Fruit fly (Drosophila melanogaster) whole organism, embryonic: ENCODE data around the gene Pax.

Experiments
- Atf6 ChIP-seq: fragments of 200-800 bp; sonication (Bioruptor generic); IDR thresholded peaks from 2 replicates; pipeline ENCODE4 v1.3.6; 2022; ENCODE audit warnings: missing biosample characterization, missing genetic modification characterization
- CG10209 ChIP-seq: fragments of 200-800 bp; sonication (Bioruptor generic); optimal IDR thresholded peaks from 3 replicates; lab custom pipeline; 2017; ENCODE audit warnings: missing biosample characterization, mild to moderate bottlenecking, missing genetic modification characterization, missing genetic modification reagents
- CG11723 ChIP-seq: fragments of 200-800 bp; sonication (Bioruptor generic); optimal IDR thresholded peaks from 2 replicates; lab custom pipeline; 2017; ENCODE audit warnings: missing biosample characterization, mild to moderate bottlenecking, missing genetic modification characterization
- CG14050 ChIP-seq: fragments of 200-800 bp; sonication (Bioruptor generic); IDR thresholded peaks from 3 replicates; pipeline ENCODE4 v1.3.6; 2022; ENCODE audit warnings: missing biosample characterization, missing genetic modification characterization
- CG15601 ChIP-seq: fragments of 200-800 bp; sonication (Bioruptor generic); optimal IDR thresholded peaks from 3 replicates; lab custom pipeline; 2019; ENCODE audit warnings: missing biosample characterization, mild to moderate bottlenecking, missing genetic modification characterization, moderate library complexity
- CG15696 ChIP-seq: fragments of 200-800 bp; sonication (Bioruptor generic); optimal IDR thresholded peaks from 2 replicates; lab custom pipeline; 2019; ENCODE audit warnings: missing biosample characterization, mild to moderate bottlenecking, missing genetic modification characterization, moderate library complexity
- CG16779 ChIP-seq: fragments of 200-800 bp; sonication (Bioruptor generic); IDR thresholded peaks from 2 replicates; pipeline ENCODE4 v1.3.6; 2022; ENCODE audit warnings: missing biosample characterization, missing genetic modification characterization
- CG17612 ChIP-seq: fragments of 200-800 bp; sonication (Bioruptor generic); IDR thresholded peaks from 2 replicates; pipeline ENCODE4 v1.3.6; 2022; ENCODE audit warnings: missing biosample characterization, missing genetic modification characterization
- CG4282 ChIP-seq: fragments of 200-800 bp; sonication (Bioruptor generic); optimal IDR thresholded peaks from 2 replicates; lab custom pipeline; 2016; ENCODE audit warnings: missing biosample characterization, missing genetic modification characterization
- CG5245 ChIP-seq: fragments of 200-800 bp; sonication (Bioruptor generic); optimal IDR thresholded peaks from 3 replicates; lab custom pipeline; 2016; ENCODE audit warnings: missing biosample characterization, missing genetic modification characterization
- CG6854 ChIP-seq: fragments of 200-800 bp; sonication (Bioruptor generic); optimal IDR thresholded peaks from 3 replicates; lab custom pipeline; 2017; ENCODE audit warnings: missing biosample characterization, mild to moderate bottlenecking, missing genetic modification characterization
- CG8388 ChIP-seq: fragments of 200-800 bp; sonication (Bioruptor generic); optimal IDR thresholded peaks from 2 replicates; lab custom pipeline; 2019; ENCODE audit warnings: missing biosample characterization, mild to moderate bottlenecking, missing genetic modification characterization, moderate library complexity
- CHES-1-like ChIP-seq: fragments of 200-800 bp; sonication (Bioruptor generic); optimal IDR thresholded peaks from 2 replicates; lab custom pipeline; 2016; ENCODE audit warnings: missing biosample characterization, missing genetic modification characterization
- CTCF ChIP-seq: fragments of 200-800 bp; sonication (Bioruptor generic); optimal IDR thresholded peaks from 2 replicates; lab custom pipeline; 2017; ENCODE audit warnings: missing biosample characterization, mild to moderate bottlenecking, missing genetic modification characterization, moderate library complexity
- Camta ChIP-seq: fragments of 200-800 bp; sonication (Bioruptor generic); optimal IDR thresholded peaks from 2 replicates; lab custom pipeline; 2016; ENCODE audit warnings: missing biosample characterization, missing genetic modification characterization
- Dad ChIP-seq: fragments of 200-800 bp; sonication (Bioruptor generic); optimal IDR thresholded peaks from 3 replicates; lab custom pipeline; 2016; ENCODE audit warnings: missing biosample characterization, missing genetic modification characterization
- Deaf1 ChIP-seq: fragments of 200-800 bp; optimal IDR thresholded peaks from 3 replicates; lab custom pipeline; 2019; ENCODE audit warnings: missing biosample characterization, mild to moderate bottlenecking, missing genetic modification characterization, moderate library complexity
- Dll ChIP-seq: fragments of 200-800 bp; sonication (Bioruptor generic); IDR thresholded peaks from 4 replicates; pipeline ENCODE4 v1.3.6; 2022; ENCODE audit warnings: missing biosample characterization, missing genetic modification characterization; ENCODE audit not compliant: partially characterized antibody
- Lhr ChIP-seq: fragments of 200-800 bp; sonication (Bioruptor generic); optimal IDR thresholded peaks from 3 replicates; lab custom pipeline; 2017; ENCODE audit warnings: mild to moderate bottlenecking, missing biosample characterization, missing genetic modification reagents, missing genetic modification characterization
- Lim3 ChIP-seq: fragments of 200-800 bp; sonication (Bioruptor generic); IDR thresholded peaks from 2 replicates; pipeline ENCODE4 v1.3.6; 2022; ENCODE audit warnings: missing biosample characterization, missing genetic modification characterization
- NFAT ChIP-seq: fragments of 200-800 bp; sonication (Bioruptor generic); IDR thresholded peaks from 2 replicates; pipeline ENCODE4 v1.3.6; 2022; ENCODE audit warnings: missing biosample characterization, missing genetic modification characterization
- Poxn ChIP-seq: fragments of 200-800 bp; sonication (Bioruptor generic); IDR thresholded peaks from 2 replicates; pipeline ENCODE4 v1.3.6; 2022; ENCODE audit warnings: missing biosample characterization, missing genetic modification characterization
- Rfx ChIP-seq: fragments of 200-800 bp; sonication (Bioruptor generic); IDR thresholded peaks from 2 replicates; pipeline ENCODE4 v1.3.6; 2022; ENCODE audit warnings: missing biosample characterization, missing genetic modification characterization
- Scr ChIP-seq: fragments of 200-800 bp; sonication (Bioruptor generic); IDR thresholded peaks from 2 replicates; pipeline ENCODE4 v1.3.6; 2022; ENCODE audit warnings: missing biosample characterization, missing genetic modification characterization; ENCODE audit not compliant: partially characterized antibody
- Sox102F ChIP-seq: fragments of 200-800 bp; sonication (Bioruptor generic); optimal IDR thresholded peaks from 2 replicates; lab custom pipeline; 2018; ENCODE audit warnings: missing biosample characterization, mild to moderate bottlenecking, missing genetic modification characterization, moderate library complexity
- Spps ChIP-seq: fragments of 200-800 bp; sonication (Bioruptor generic); optimal IDR thresholded peaks from 2 replicates; lab custom pipeline; 2018; ENCODE audit warnings: missing biosample characterization, mild to moderate bottlenecking, missing genetic modification characterization
- Tbp ChIP-seq: fragments of >200 bp; optimal IDR thresholded peaks from 2 replicates; lab custom pipeline; 2018; ENCODE audit warnings: missing biosample characterization, missing genetic modification characterization
- YL-1 ChIP-seq: fragments of 200-800 bp; sonication (Bioruptor generic); optimal IDR thresholded peaks from 3 replicates; lab custom pipeline; 2017; ENCODE audit warnings: missing biosample characterization, mild to moderate bottlenecking, missing genetic modification characterization
- ap ChIP-seq: fragments of 200-800 bp; sonication (Bioruptor generic); IDR thresholded peaks from 2 replicates; pipeline ENCODE4 v1.3.6; 2022; ENCODE audit warnings: missing biosample characterization, missing genetic modification characterization
- bbx ChIP-seq: fragments of 200-800 bp; sonication (Bioruptor generic); IDR thresholded peaks from 2 replicates; pipeline ENCODE4 v1.3.6; 2022; ENCODE audit warnings: missing biosample characterization, missing genetic modification characterization; ENCODE audit not compliant: partially characterized antibody
- chif ChIP-seq, 2 experiments: fragments of 200-800 bp; sonication (Bioruptor generic); optimal IDR thresholded peaks; 3 replicates each; lab custom pipeline; 2016; ENCODE audit warnings: missing biosample characterization in 2 of 2, missing genetic modification characterization in 2 of 2
- grau ChIP-seq: fragments of 200-800 bp; optimal IDR thresholded peaks from 3 replicates; lab custom pipeline; 2019; ENCODE audit warnings: missing biosample characterization, mild to moderate bottlenecking, missing genetic modification characterization, moderate library complexity
- gsb-n ChIP-seq: fragments of 200-800 bp; sonication (Bioruptor generic); optimal IDR thresholded peaks from 3 replicates; lab custom pipeline; 2018; ENCODE audit warnings: missing biosample characterization, mild to moderate bottlenecking, missing genetic modification characterization
- jigr1 ChIP-seq: fragments of 200-800 bp; sonication (Bioruptor generic); IDR thresholded peaks from 3 replicates; pipeline ENCODE4 v1.3.6; 2022; ENCODE audit warnings: missing biosample characterization, missing genetic modification characterization
- lmd ChIP-seq: fragments of 200-800 bp; sonication (Bioruptor generic); IDR thresholded peaks from 2 replicates; pipeline ENCODE4 v1.3.6; 2022; ENCODE audit warnings: missing biosample characterization, missing genetic modification characterization
- mam ChIP-seq: fragments of 200-800 bp; sonication (Bioruptor generic); optimal IDR thresholded peaks from 3 replicates; lab custom pipeline; 2016; ENCODE audit warnings: missing biosample characterization, missing genetic modification characterization
- nau ChIP-seq: fragments of 200-800 bp; sonication (Bioruptor generic); optimal IDR thresholded peaks from 3 replicates; lab custom pipeline; 2017; ENCODE audit warnings: missing biosample characterization, mild to moderate bottlenecking, missing genetic modification characterization, missing genetic modification reagents
- nerfin-2 ChIP-seq: fragments of 200-800 bp; sonication (Bioruptor generic); IDR thresholded peaks from 2 replicates; pipeline ENCODE4 v1.3.6; 2022; ENCODE audit warnings: missing biosample characterization, missing genetic modification characterization; ENCODE audit not compliant: partially characterized antibody
- odd ChIP-seq: fragments of 200-800 bp; sonication (Bioruptor generic); optimal IDR thresholded peaks from 2 replicates; lab custom pipeline; 2017; ENCODE audit warnings: missing biosample characterization, mild to moderate bottlenecking, missing genetic modification characterization
- onecut ChIP-seq: fragments of 200-800 bp; sonication (Bioruptor generic); IDR thresholded peaks from 2 replicates; pipeline ENCODE4 v1.3.6; 2022; ENCODE audit warnings: missing biosample characterization, missing genetic modification characterization
- pho ChIP-seq: fragments of 200-800 bp; sonication (Bioruptor generic); optimal IDR thresholded peaks from 2 replicates; lab custom pipeline; 2016; ENCODE audit warnings: missing biosample characterization, missing genetic modification characterization
- sima ChIP-seq: fragments of 200-800 bp; sonication (Bioruptor generic); optimal IDR thresholded peaks from 2 replicates; lab custom pipeline; 2016; ENCODE audit warnings: missing biosample characterization, missing genetic modification characterization
- sr ChIP-seq: fragments of 200-800 bp; sonication (Bioruptor generic); IDR thresholded peaks from 3 replicates; pipeline ENCODE4 v1.3.6; 2022; ENCODE audit warnings: missing biosample characterization, missing genetic modification characterization
- sug ChIP-seq: fragments of 200-800 bp; optimal IDR thresholded peaks from 2 replicates; lab custom pipeline; 2019; ENCODE audit warnings: missing biosample characterization, mild to moderate bottlenecking, missing genetic modification characterization, moderate library complexity
- toy ChIP-seq: fragments of 200-800 bp; sonication (Bioruptor generic); IDR thresholded peaks from 2 replicates; pipeline ENCODE4 v1.3.6; 2022; ENCODE audit warnings: missing biosample characterization, missing genetic modification characterization
- ttk ChIP-seq: fragments of 200-800 bp; sonication (Bioruptor generic); IDR thresholded peaks from 2 replicates; pipeline ENCODE4 v2.1.2; 2022; ENCODE audit warnings: missing biosample characterization, missing genetic modification characterization

The Pax gene

dm6 chr2L:19440732-19441131 is 14.3 kb upstream of the Pax start (continued):
- TF ChIP-seq odd (GFP tag; lab: Kevin White, UChicago) (no peak), CG16779 (GFP tag; lab: Robert Waterston, UW) (no peak), CG15696 (no peak), sima (GFP tag; lab: Kevin White, UChicago) (no peak), bbx (0 out of 2 replicates have a peak, but pooled peaks have one; percentile 29), grau (tag; lab: Kevin White, UChicago) (peak; percentile 49), Tbp (no peak)

dm6 chr2L:19440285-19440684 is 13.9 kb upstream of the Pax start:
- TF ChIP-seq toy (GFP tag; lab: Robert Waterston, UW) = no peak
- TF ChIP-seq CG8388 (GFP tag; lab: Kevin White, UChicago) = peak; percentile 93
- TF ChIP-seq onecut (GFP tag; lab: Robert Waterston, UW) = no peak
- TF ChIP-seq, all 482 proteins: peak for 1

DNA sequence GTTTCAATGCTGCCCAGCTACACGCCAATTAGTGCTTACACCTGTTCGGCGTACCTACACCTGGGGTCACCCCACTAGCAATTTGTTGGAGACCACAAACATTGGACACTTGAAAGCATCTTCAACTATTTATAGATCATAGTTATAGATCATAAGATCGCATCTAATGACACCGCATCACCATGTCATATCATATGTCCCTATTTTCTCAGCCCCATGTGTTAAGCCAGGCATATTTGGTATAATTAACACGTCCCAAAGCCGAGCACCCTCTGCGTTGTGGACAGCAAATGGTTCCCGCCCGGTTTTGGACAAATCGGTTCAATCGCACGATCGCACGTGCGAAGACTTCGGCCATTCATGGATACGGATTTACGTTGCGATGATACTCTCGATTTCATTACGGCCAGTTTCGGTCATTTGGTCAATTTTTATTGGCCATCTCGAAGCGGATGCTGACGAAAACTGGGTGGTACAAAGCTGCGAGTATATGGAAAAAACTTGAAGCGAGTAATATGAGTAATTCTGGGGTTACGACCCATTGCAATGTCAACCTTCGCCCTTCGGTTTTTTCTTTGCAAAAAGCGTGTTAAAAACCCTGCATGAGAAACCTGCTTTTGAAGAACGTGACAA is 13.3 kb upstream of the Pax start:
- 0 out of 2 replicates have a peak, but pooled peaks have one; percentile 49 for TF ChIP-seq ap (GFP tag; lab: Robert Waterston, UW)
- TF ChIP-seq lmd = peak; percentile 82
- TF ChIP-seq CHES-1-like (GFP tag; lab: Kevin White, UChicago) = peak; percentile 73
- TF ChIP-seq CG17612 (GFP tag; lab: Robert Waterston, UW) = no peak
- no peak for TF ChIP-seq Spps (tag; lab: Kevin White, UChicago)
- TF ChIP-seq CG6854 (GFP tag; lab: Kevin White, UChicago) = peak; percentile 52
- TF ChIP-seq chif (GFP tag; optimal IDR thresholded peaks at IDR 0.05; lab: Kevin White, UChicago) = peak; percentile 54 to 89
- peak; percentile 89 for TF ChIP-seq gsb-n (tag; lab: Kevin White, UChicago)
- TF ChIP-seq CG4282 = no peak
- peak; percentile 57 for TF ChIP-seq Lhr
- TF ChIP-seq sr = no peak
- peak; percentile 81 for TF ChIP-seq mam (GFP tag; lab: Kevin White, UChicago)
- peak; percentile 86 for TF ChIP-seq Camta (GFP tag; lab: Kevin White, UChicago)
- TF ChIP-seq CG14050 (GFP tag; lab: Robert Waterston, UW) = peak; percentile 93
- TF ChIP-seq Poxn (GFP tag; lab: Robert Waterston, UW) = peak; percentile 66
- peak; percentile 79 for TF ChIP-seq CG11723
- peak; percentile 75 for TF ChIP-seq Deaf1 (tag; lab: Kevin White, UChicago)
- TF ChIP-seq Scr (GFP tag; lab: Robert Waterston, UW) = 0 out of 2 replicates have a peak, but pooled peaks have one; percentile 24
- 0 out of 4 replicates have a peak, but pooled peaks have one; percentile 12 for TF ChIP-seq Dll (GFP tag; lab: Robert Waterston, UW)
- TF ChIP-seq Atf6 (GFP tag; lab: Robert Waterston, UW) = peak; percentile 66; the same call in 1 of the 2 replicates
- TF ChIP-seq Sox102F = peak; percentile 87
- peak; percentile 72 for TF ChIP-seq CG5245 (GFP tag; lab: Kevin White, UChicago)
- peak; percentile 83 for TF ChIP-seq Rfx (GFP tag; lab: Robert Waterston, UW)
- TF ChIP-seq sima (GFP tag; lab: Kevin White, UChicago) = no peak
- TF ChIP-seq CG15601 (tag; lab: Kevin White, UChicago) = peak; percentile 93
- TF ChIP-seq Lim3 (GFP tag; lab: Robert Waterston, UW) = peak; percentile 66; the same call in 1 of the 2 replicates
- peak; percentile 48; the same call in 1 of the 2 replicates for TF ChIP-seq NFAT (GFP tag; lab: Robert Waterston, UW)
- 0 out of 3 replicates have a peak, but pooled peaks have one; percentile 52 for TF ChIP-seq jigr1 (GFP tag; lab: Robert Waterston, UW)
- peak; percentile 35 for TF ChIP-seq sug (tag; lab: Kevin White, UChicago)
- TF ChIP-seq Dad (GFP tag; lab: Kevin White, UChicago) = peak; percentile 51
- peak; percentile 86 for TF ChIP-seq pho (GFP tag; lab: Kevin White, UChicago)
- peak; percentile 77 for TF ChIP-seq ttk
- TF ChIP-seq CTCF = peak; percentile 5
- peak; percentile 57 for TF ChIP-seq nau
- no peak for TF ChIP-seq nerfin-2
- peak; percentile 64 for TF ChIP-seq YL-1
- TF ChIP-seq onecut (GFP tag; lab: Robert Waterston, UW) = peak; percentile 90
- peak; percentile 73 for TF ChIP-seq CG10209
